Worm (Caenorhabditis elegans) whole organism, L3 larva: ENCODE measurements around the gene spl-2.

Source experiments
- R02D3.7 ChIP-seq: fragments of 150-350 bp; optimal IDR thresholded peaks from 2 replicates; lab custom pipeline; 2014; ENCODE audit warnings: missing biosample characterization, missing genetic modification characterization
- ZK546.5 ChIP-seq: sonication (generic microtip); optimal IDR thresholded peaks from 2 replicates; lab custom pipeline; 2017; ENCODE audit warnings: missing biosample characterization, missing genetic modification characterization
- aly-2 ChIP-seq: fragments of 150-350 bp; optimal IDR thresholded peaks from 2 replicates; lab custom pipeline; 2014; ENCODE audit warnings: missing biosample characterization, missing genetic modification characterization
- ama-1 ChIP-seq: fragments of 150-350 bp; optimal IDR thresholded peaks from 2 replicates; lab custom pipeline; 2018
- ceh-28 ChIP-seq: fragments of 150-350 bp; optimal IDR thresholded peaks from 2 replicates; lab custom pipeline; 2014; ENCODE audit warnings: missing biosample characterization, missing genetic modification reagents, missing genetic modification characterization
- ceh-82 ChIP-seq: fragments of 150-350 bp; optimal IDR thresholded peaks from 2 replicates; lab custom pipeline; 2014; ENCODE audit warnings: missing biosample characterization, missing genetic modification characterization
- ceh-9 ChIP-seq: sonication (generic microtip); optimal IDR thresholded peaks from 2 replicates; lab custom pipeline; 2018; ENCODE audit warnings: missing biosample characterization, missing genetic modification characterization
- elt-2 ChIP-seq: sonication (generic microtip); optimal IDR thresholded peaks from 2 replicates; lab custom pipeline; 2016; ENCODE audit warnings: missing genetic modification reagents, mild to moderate bottlenecking, missing genetic modification characterization, missing compliant biosample characterization
- elt-3 ChIP-seq, 3 experiments: fragments of 150-350 bp in 1 of 3; sonication (generic microtip) in 2 of 3; optimal IDR thresholded peaks; 2 replicates in 2 of 3; 4 replicates in 1 of 3; lab custom pipeline; 2014 to 2017; ENCODE audit warnings: missing biosample characterization in 3 of 3, missing genetic modification characterization in 3 of 3
- eor-1 ChIP-seq, 2 experiments: fragments of 150-350 bp; optimal IDR thresholded peaks; 2 replicates each; lab custom pipeline; 2014 to 2018; ENCODE audit warnings: missing biosample characterization in 2 of 2, missing genetic modification characterization in 2 of 2
- fkh-10 ChIP-seq: sonication (generic microtip); optimal IDR thresholded peaks from 2 replicates; lab custom pipeline; 2017; ENCODE audit warnings: missing biosample characterization, missing genetic modification reagents, missing genetic modification characterization
- fkh-2 ChIP-seq: fragments of 150-350 bp; optimal IDR thresholded peaks from 2 replicates; lab custom pipeline; 2014; ENCODE audit warnings: missing biosample characterization, missing genetic modification reagents, missing genetic modification characterization
- fos-1 ChIP-seq: fragments of 150-350 bp; optimal IDR thresholded peaks from 2 replicates; lab custom pipeline; 2014; ENCODE audit warnings: missing biosample characterization, missing genetic modification characterization
- hmg-11 ChIP-seq: sonication (generic microtip); optimal IDR thresholded peaks from 2 replicates; lab custom pipeline; 2016; ENCODE audit warnings: missing genetic modification characterization, missing compliant biosample characterization
- jun-1 ChIP-seq: fragments of 150-350 bp; optimal IDR thresholded peaks from 2 replicates; lab custom pipeline; 2014; ENCODE audit warnings: missing biosample characterization, missing genetic modification reagents, missing genetic modification characterization
- lin-15B ChIP-seq: fragments of 150-350 bp; optimal IDR thresholded peaks from 2 replicates; lab custom pipeline; 2014; ENCODE audit warnings: missing biosample characterization, missing genetic modification characterization
- lin-39 ChIP-seq: fragments of 150-350 bp; optimal IDR thresholded peaks from 2 replicates; lab custom pipeline; 2018; ENCODE audit warnings: missing biosample characterization, missing genetic modification reagents, missing genetic modification characterization
- mml-1 ChIP-seq: fragments of 150-350 bp; sonication (generic microtip); optimal IDR thresholded peaks from 3 replicates; lab custom pipeline; 2014; ENCODE audit warnings: missing biosample characterization, missing genetic modification characterization
- nfya-1 ChIP-seq: sonication (generic microtip); optimal IDR thresholded peaks from 2 replicates; lab custom pipeline; 2017; ENCODE audit warnings: missing genetic modification characterization, mild to moderate bottlenecking, missing compliant biosample characterization, antibody characterized with exemption, moderate library complexity; ENCODE audit not compliant: insufficient read depth
- nhr-25 ChIP-seq: sonication (generic microtip); optimal IDR thresholded peaks from 2 replicates; lab custom pipeline; 2017; ENCODE audit warnings: missing biosample characterization, missing genetic modification characterization
- nhr-28 ChIP-seq: fragments of 150-350 bp; optimal IDR thresholded peaks from 2 replicates; lab custom pipeline; 2014; ENCODE audit warnings: missing biosample characterization, missing genetic modification characterization
- nhr-43 ChIP-seq: sonication (generic microtip); optimal IDR thresholded peaks from 2 replicates; lab custom pipeline; 2016; ENCODE audit warnings: mild to moderate bottlenecking, missing genetic modification characterization, missing compliant biosample characterization; ENCODE audit not compliant: poor library complexity, severe bottlenecking
- nhr-67 ChIP-seq: fragments of 150-350 bp; optimal IDR thresholded peaks from 2 replicates; lab custom pipeline; 2014; ENCODE audit warnings: missing biosample characterization, missing genetic modification characterization
- nhr-76 ChIP-seq: fragments of 150-350 bp; sonication (generic microtip); optimal IDR thresholded peaks from 5 replicates; lab custom pipeline; 2014; ENCODE audit warnings: missing biosample characterization, missing genetic modification characterization
- nhr-77 ChIP-seq: fragments of 150-350 bp; optimal IDR thresholded peaks from 2 replicates; lab custom pipeline; 2014; ENCODE audit warnings: missing biosample characterization, missing genetic modification characterization
- pha-4 ChIP-seq: fragments of 150-350 bp; optimal IDR thresholded peaks from 2 replicates; lab custom pipeline; 2014; ENCODE audit warnings: missing biosample characterization, missing genetic modification reagents, missing genetic modification characterization
- pqm-1 ChIP-seq: fragments of 150-350 bp; optimal IDR thresholded peaks from 2 replicates; lab custom pipeline; 2017; ENCODE audit warnings: missing biosample characterization, missing genetic modification characterization, inconsistent platforms
- skn-1 ChIP-seq: fragments of 150-350 bp; optimal IDR thresholded peaks from 2 replicates; lab custom pipeline; 2014; ENCODE audit warnings: missing biosample characterization, missing genetic modification characterization
- snpc-4 ChIP-seq: fragments of 150-350 bp; optimal IDR thresholded peaks from 2 replicates; lab custom pipeline; 2014; ENCODE audit warnings: missing biosample characterization, missing genetic modification characterization
- unc-39 ChIP-seq: sonication (generic microtip); optimal IDR thresholded peaks from 4 replicates; lab custom pipeline; 2017; ENCODE audit warnings: missing biosample characterization, missing genetic modification characterization
- unc-62 ChIP-seq: fragments of 150-350 bp; sonication (generic microtip); optimal IDR thresholded peaks from 4 replicates; lab custom pipeline; 2014; ENCODE audit warnings: missing biosample characterization, missing genetic modification reagents, missing genetic modification characterization
- zag-1 ChIP-seq: fragments of 150-350 bp; optimal IDR thresholded peaks from 2 replicates; lab custom pipeline; 2014; ENCODE audit warnings: missing biosample characterization, missing genetic modification characterization
- ztf-11 ChIP-seq: fragments of 150-350 bp; optimal IDR thresholded peaks from 2 replicates; lab custom pipeline; 2014; ENCODE audit warnings: missing biosample characterization, missing genetic modification characterization
- ztf-4 ChIP-seq: fragments of 150-350 bp; optimal IDR thresholded peaks from 2 replicates; lab custom pipeline; 2014; ENCODE audit warnings: missing biosample characterization, missing genetic modification characterization

Gene spl-2

ce11 chrV:9157597-9157996 lies 10.9 kb upstream of the spl-2 start:
- TF ChIP-seq fkh-10 (GFP tag; lab: Kevin White, UChicago) (peak; percentile 96), ztf-4 (tag; lab: Kevin White, UChicago) (no peak), elt-2 (no peak)

- TF ChIP-seq skn-1 (tag; lab: Kevin White, UChicago) = no peak
- TF ChIP-seq R02D3.7 (tag; lab: Kevin White, UChicago) = no peak
- TF ChIP-seq ztf-4 (tag; lab: Kevin White, UChicago) = no peak
- TF ChIP-seq ceh-28 (tag; lab: Kevin White, UChicago) = no peak
- TF ChIP-seq eor-1 (tag; optimal IDR thresholded peaks at IDR 0.05; lab: Kevin White, UChicago) = no peak
- TF ChIP-seq ztf-11 (tag; lab: Kevin White, UChicago) = no peak
- no peak for TF ChIP-seq mml-1 (tag; lab: Kevin White, UChicago)
- TF ChIP-seq aly-2 (tag; lab: Kevin White, UChicago) = no peak
- TF ChIP-seq ceh-82 (tag; lab: Kevin White, UChicago) = no peak
- TF ChIP-seq ceh-9 = no peak
Measured at ce11 chrV:9156679-9157078, 10.0 kb upstream of the spl-2 start, which contains the start of gene B0222.15. B0222.15 (minus strand) TSS chrV:9156779.

- no peak for TF ChIP-seq nhr-43 (tag; lab: Kevin White, UChicago)
- no peak for TF ChIP-seq unc-62
- TF ChIP-seq zag-1 (tag; lab: Kevin White, UChicago) = no peak
- no peak for TF ChIP-seq nhr-67
- no peak for TF ChIP-seq nhr-76 (tag; lab: Kevin White, UChicago)
- no peak for TF ChIP-seq pqm-1 (tag; lab: Kevin White, UChicago)
- no peak for TF ChIP-seq unc-39
- TF ChIP-seq fos-1 (tag; lab: Kevin White, UChicago) = no peak
- TF ChIP-seq nfya-1 (tag; lab: Kevin White, UChicago) = no peak
- TF ChIP-seq hmg-11 (tag; lab: Kevin White, UChicago) = no peak
- TF ChIP-seq jun-1 (tag; lab: Kevin White, UChicago) = no peak
- TF ChIP-seq ceh-82 (tag; lab: Kevin White, UChicago) = no peak
- no peak for TF ChIP-seq ceh-9
- TF ChIP-seq snpc-4 (tag; lab: Kevin White, UChicago) = no peak
Measured at ce11 chrV:9155616-9156015, 8.9 kb upstream of the spl-2 start.

- TF ChIP-seq unc-39 (no peak), R02D3.7 (tag; lab: Kevin White, UChicago) (no peak), ztf-4 (tag; lab: Kevin White, UChicago) (no peak), lin-15B (tag; lab: Kevin White, UChicago) (no peak), fkh-10 (GFP tag; lab: Kevin White, UChicago) (no peak), zag-1 (tag; lab: Kevin White, UChicago) (no peak), elt-2 (no peak), mml-1 (tag; lab: Kevin White, UChicago) (no peak), ama-1 (lab: Kevin White, UChicago) (no peak), skn-1 (tag; lab: Kevin White, UChicago) (no peak), elt-3 (tag; optimal IDR thresholded peaks at IDR 0.05; lab: Kevin White, UChicago) (no peak), ceh-28 (tag; lab: Kevin White, UChicago) (no peak), jun-1 (tag; lab: Kevin White, UChicago) (no peak), lin-39 (tag; lab: Kevin White, UChicago) (no peak), ZK546.5 (tag; lab: Kevin White, UChicago) (no peak), nhr-43 (tag; lab: Kevin White, UChicago) (no peak), fkh-2 (tag; lab: Kevin White, UChicago) (no peak), pqm-1 (tag; lab: Kevin White, UChicago) (no peak)
Measured at ce11 chrV:9154772-9155171, 8.1 kb upstream of the spl-2 start, which contains the start of gene B0222.5. B0222.5 (minus strand) TSS chrV:9154872.

- TF ChIP-seq nhr-25 (peak; percentile 16), nhr-28 (no peak)
Measured at ce11 chrV:9152339-9152738, 5.6 kb upstream of the spl-2 start.

ce11 chrV:9148151-9148550 lies 1.5 kb upstream of the spl-2 start:
- TF ChIP-seq nhr-77 (tag; lab: Kevin White, UChicago) (no peak), unc-62 (no peak), unc-39 (no peak), ceh-9 (no peak), R02D3.7 (tag; lab: Kevin White, UChicago) (no peak), elt-2 (no peak), pha-4 (tag; lab: Kevin White, UChicago) (no peak), lin-39 (tag; lab: Kevin White, UChicago) (no peak), aly-2 (tag; lab: Kevin White, UChicago) (no peak), nhr-25 (no peak)
